Worm (Caenorhabditis elegans): ENCODE measurements around the gene R12B2.2.

DNA sequence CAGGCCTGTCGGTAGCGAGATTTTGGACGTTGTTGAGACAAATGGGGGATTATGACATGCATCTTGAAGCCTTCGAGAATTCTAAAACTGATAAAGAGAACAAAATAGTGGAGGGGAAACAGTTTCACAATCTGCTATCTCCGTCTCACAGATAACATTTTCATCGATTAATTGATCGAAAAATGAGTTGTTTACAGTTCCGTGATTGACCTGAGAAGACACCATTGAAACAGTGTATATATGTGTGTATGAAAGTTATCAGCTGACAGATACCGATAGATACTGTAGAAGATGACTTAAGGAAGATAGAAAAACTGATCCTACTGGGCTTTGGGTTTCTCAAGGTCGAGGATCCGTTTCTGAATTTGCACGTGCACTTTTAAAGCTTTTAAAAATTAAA is 32.3 kb downstream of the R12B2.2 start:
- no peak for TF ChIP-seq unc-62 (GFP tag; optimal IDR thresholded peaks at IDR 0.05)
- TF ChIP-seq aly-2 (tag; optimal IDR thresholded peaks at IDR 0.05), result no peak
- TF ChIP-seq hmg-11 (tag; optimal IDR thresholded peaks at IDR 0.05), result no peak
- no peak for TF ChIP-seq nfya-1 (tag; optimal IDR thresholded peaks at IDR 0.05; ENCODE audit: insufficient read depth)
- no peak for TF ChIP-seq skn-1 (tag; optimal IDR thresholded peaks at IDR 0.05)
- no peak for TF ChIP-seq lin-39 (tag; optimal IDR thresholded peaks at IDR 0.05)
- no peak for TF ChIP-seq daf-12 (tag; optimal IDR thresholded peaks at IDR 0.05)
- TF ChIP-seq fkh-2 (tag; optimal IDR thresholded peaks at IDR 0.05), result no peak
- TF ChIP-seq nhr-77 (tag; optimal IDR thresholded peaks at IDR 0.05), result no peak
